Fruit fly (Drosophila melanogaster) whole organism, embryonic: ENCODE data around the gene CG5781.

Source experiments
- Awh ChIP-seq: fragments of 200-800 bp; sonication (Bioruptor generic); IDR thresholded peaks from 2 replicates; pipeline ENCODE4, ENCODE4 v1.3.6; 2022; ENCODE audit warnings: missing biosample characterization, missing genetic modification characterization
- CG10431 ChIP-seq: fragments of 200-800 bp; sonication (Bioruptor generic); optimal IDR thresholded peaks from 3 replicates; lab custom pipeline; 2018; ENCODE audit warnings: missing biosample characterization, mild to moderate bottlenecking, missing genetic modification characterization
- CG11093 ChIP-seq: fragments of 200-800 bp; sonication (Bioruptor generic); IDR thresholded peaks from 3 replicates; pipeline ENCODE4 v1.3.6; 2022; ENCODE audit warnings: missing biosample characterization, missing genetic modification characterization
- CG11723 ChIP-seq: fragments of 200-800 bp; sonication (Bioruptor generic); optimal IDR thresholded peaks from 2 replicates; lab custom pipeline; 2017; ENCODE audit warnings: missing biosample characterization, mild to moderate bottlenecking, missing genetic modification characterization
- CG12219 ChIP-seq: fragments of 200-800 bp; sonication (Bioruptor generic); optimal IDR thresholded peaks from 3 replicates; lab custom pipeline; 2018; ENCODE audit warnings: missing biosample characterization, mild to moderate bottlenecking, missing genetic modification characterization
- CG12744 ChIP-seq: fragments of 200-800 bp; sonication (Bioruptor generic); optimal IDR thresholded peaks from 2 replicates; lab custom pipeline; 2016; ENCODE audit warnings: missing biosample characterization, missing genetic modification characterization
- CG13287 ChIP-seq: fragments of 200-800 bp; sonication (Bioruptor generic); IDR thresholded peaks from 2 replicates; pipeline ENCODE4 v1.3.6; 2022; ENCODE audit warnings: missing biosample characterization, missing genetic modification characterization; ENCODE audit not compliant: partially characterized antibody
- CG17361 ChIP-seq: fragments of 200-800 bp; sonication (Bioruptor generic); IDR thresholded peaks from 3 replicates; pipeline ENCODE4 v1.3.6; 2022; ENCODE audit warnings: missing biosample characterization, missing genetic modification characterization
- CG17829 ChIP-seq: fragments of 200-800 bp; optimal IDR thresholded peaks from 2 replicates; lab custom pipeline; 2019; ENCODE audit warnings: missing biosample characterization, mild to moderate bottlenecking, missing genetic modification characterization, moderate library complexity
- CG3281 ChIP-seq: fragments of 200-800 bp; sonication (Bioruptor generic); optimal IDR thresholded peaks from 3 replicates; lab custom pipeline; 2017; ENCODE audit warnings: missing biosample characterization, mild to moderate bottlenecking, missing genetic modification characterization
- CG4707 ChIP-seq: fragments of 200-800 bp; sonication (Bioruptor generic); optimal IDR thresholded peaks from 2 replicates; lab custom pipeline; 2018; ENCODE audit warnings: missing biosample characterization, mild to moderate bottlenecking, missing genetic modification characterization, moderate library complexity
- CG5180 ChIP-seq: fragments of 200-800 bp; sonication (Bioruptor generic); optimal IDR thresholded peaks from 3 replicates; lab custom pipeline; 2017; ENCODE audit warnings: missing biosample characterization, missing genetic modification characterization, mild to moderate bottlenecking, moderate library complexity, missing genetic modification reagents
- CG6654 ChIP-seq: fragments of 200-800 bp; sonication (Bioruptor generic); optimal IDR thresholded peaks from 2 replicates; lab custom pipeline; 2017; ENCODE audit warnings: missing biosample characterization, mild to moderate bottlenecking, missing genetic modification characterization
- CG6689 ChIP-seq: fragments of 200-800 bp; sonication (Bioruptor generic); IDR thresholded peaks from 2 replicates; pipeline ENCODE4 v1.3.6; 2022; ENCODE audit warnings: missing biosample characterization, missing genetic modification characterization
- CG7839 ChIP-seq: fragments of 200-800 bp; sonication (Bioruptor generic); optimal IDR thresholded peaks from 3 replicates; lab custom pipeline; 2018; ENCODE audit warnings: missing biosample characterization, mild to moderate bottlenecking, missing genetic modification characterization, moderate library complexity
- CG8089 ChIP-seq: fragments of 200-800 bp; sonication (Bioruptor generic); optimal IDR thresholded peaks from 3 replicates; lab custom pipeline; 2016; ENCODE audit warnings: missing biosample characterization, missing genetic modification characterization
- Doc2 ChIP-seq: fragments of 200-800 bp; sonication (Bioruptor generic); IDR thresholded peaks from 2 replicates; pipeline ENCODE4 v1.3.6; 2022; ENCODE audit warnings: missing biosample characterization, missing genetic modification characterization
- GATAe ChIP-seq: fragments of 200-800 bp; sonication (Bioruptor generic); conservative IDR thresholded peaks from 2 replicates; pipeline ENCODE4 v1.3.6; 2022; ENCODE audit warnings: missing biosample characterization, missing genetic modification characterization
- Gsc ChIP-seq: fragments of 200-800 bp; sonication (Bioruptor generic); IDR thresholded peaks from 2 replicates; pipeline ENCODE4 v1.3.6; 2022; ENCODE audit warnings: missing biosample characterization, missing genetic modification characterization
- H15 ChIP-seq: fragments of 200-800 bp; sonication (Bioruptor generic); IDR thresholded peaks from 3 replicates; pipeline ENCODE4 v1.3.6; 2022; ENCODE audit warnings: missing biosample characterization, missing genetic modification characterization
- H2.0 ChIP-seq: fragments of 200-800 bp; sonication (Bioruptor generic); IDR thresholded peaks from 2 replicates; pipeline ENCODE4 v1.3.6; 2022; ENCODE audit warnings: missing biosample characterization, missing genetic modification characterization
- HmgD ChIP-seq: fragments of 200-800 bp; sonication (Bioruptor generic); optimal IDR thresholded peaks from 3 replicates; lab custom pipeline; 2016; ENCODE audit warnings: missing biosample characterization, missing genetic modification characterization
- Hmx ChIP-seq: fragments of 200-800 bp; sonication (Bioruptor generic); optimal IDR thresholded peaks from 2 replicates; lab custom pipeline; 2016; ENCODE audit warnings: missing biosample characterization, missing genetic modification characterization
- MESR4 ChIP-seq: fragments of 200-800 bp; sonication (Bioruptor generic); optimal IDR thresholded peaks from 2 replicates; lab custom pipeline; 2018; ENCODE audit warnings: missing biosample characterization, mild to moderate bottlenecking, missing genetic modification characterization, moderate library complexity
- NfI ChIP-seq: fragments of 200-800 bp; sonication (Bioruptor generic); optimal IDR thresholded peaks from 3 replicates; lab custom pipeline; 2018; ENCODE audit warnings: missing biosample characterization, mild to moderate bottlenecking, missing genetic modification characterization, moderate library complexity
- Side ChIP-seq: fragments of 200-800 bp; sonication (Bioruptor generic); optimal IDR thresholded peaks from 2 replicates; lab custom pipeline; 2016; ENCODE audit warnings: missing biosample characterization, missing genetic modification characterization
- Sox102F ChIP-seq: fragments of 200-800 bp; sonication (Bioruptor generic); optimal IDR thresholded peaks from 2 replicates; lab custom pipeline; 2018; ENCODE audit warnings: missing biosample characterization, mild to moderate bottlenecking, missing genetic modification characterization, moderate library complexity
- Ssrp ChIP-seq: fragments of 200-800 bp; sonication (Bioruptor generic); optimal IDR thresholded peaks from 2 replicates; lab custom pipeline; 2018; ENCODE audit warnings: missing biosample characterization, mild to moderate bottlenecking, missing genetic modification characterization, moderate library complexity
- Vsx1 ChIP-seq: fragments of 200-800 bp; sonication (Bioruptor generic); optimal IDR thresholded peaks from 2 replicates; lab custom pipeline; 2017; ENCODE audit warnings: missing biosample characterization, mild to moderate bottlenecking, missing genetic modification characterization, missing genetic modification reagents
- Xrp1 ChIP-seq: fragments of 200-800 bp; sonication (Bioruptor generic); IDR thresholded peaks from 2 replicates; pipeline ENCODE4 v1.3.6; 2022; ENCODE audit warnings: missing biosample characterization, missing genetic modification characterization
- ab ChIP-seq: fragments of 200-800 bp; sonication (Bioruptor generic); optimal IDR thresholded peaks from 2 replicates; lab custom pipeline; 2016; ENCODE audit warnings: missing biosample characterization, missing genetic modification characterization
- abd-A ChIP-seq: fragments of 200-800 bp; sonication (Bioruptor generic); optimal IDR thresholded peaks from 3 replicates; lab custom pipeline; 2019; ENCODE audit warnings: missing biosample characterization, mild to moderate bottlenecking, missing genetic modification characterization, moderate library complexity
- al ChIP-seq: fragments of 200-800 bp; sonication (Bioruptor generic); IDR thresholded peaks from 2 replicates; pipeline ENCODE4 v1.3.6; 2022; ENCODE audit warnings: missing biosample characterization, missing genetic modification characterization
- cas ChIP-seq: fragments of 200-800 bp; sonication (Bioruptor generic); IDR thresholded peaks from 2 replicates; pipeline ENCODE4 v1.3.6; 2022; ENCODE audit warnings: missing biosample characterization, missing genetic modification characterization
- disco-r ChIP-seq: fragments of 200-800 bp; sonication (Bioruptor generic); optimal IDR thresholded peaks from 2 replicates; lab custom pipeline; 2016; ENCODE audit warnings: missing biosample characterization, missing genetic modification characterization
- eyg ChIP-seq: fragments of 200-800 bp; sonication (Bioruptor generic); optimal IDR thresholded peaks from 3 replicates; lab custom pipeline; 2016; ENCODE audit warnings: missing biosample characterization, missing genetic modification characterization
- fd3F ChIP-seq: fragments of 200-800 bp; sonication (Bioruptor generic); optimal IDR thresholded peaks from 2 replicates; lab custom pipeline; 2018; ENCODE audit warnings: missing biosample characterization, mild to moderate bottlenecking, missing genetic modification characterization, moderate library complexity
- grn ChIP-seq: fragments of 200-800 bp; sonication (Bioruptor generic); optimal IDR thresholded peaks from 3 replicates; lab custom pipeline; 2017; ENCODE audit warnings: missing biosample characterization, missing genetic modification characterization
- ham ChIP-seq: fragments of 200-800 bp; sonication (Bioruptor generic); IDR thresholded peaks from 2 replicates; pipeline ENCODE4 v1.3.6; 2022; ENCODE audit warnings: missing biosample characterization, missing genetic modification characterization
- hkb ChIP-seq, 2 experiments: fragments of 200-800 bp in 1 of 2; fragments of >200 bp in 1 of 2; sonication (Bioruptor generic) in 1 of 2; IDR thresholded peaks in 1 of 2; optimal IDR thresholded peaks in 1 of 2; 2 replicates each; pipeline versions ENCODE4 v1.3.6 to Lab custom; 2017 to 2022; ENCODE audit warnings: missing biosample characterization in 1 of 2, missing genetic modification characterization in 1 of 2
- klu ChIP-seq: fragments of 200-800 bp; sonication (Bioruptor generic); IDR thresholded peaks from 2 replicates; pipeline ENCODE4 v1.3.6; 2022; ENCODE audit warnings: missing biosample characterization, missing genetic modification characterization
- lola ChIP-seq, 3 experiments: fragments of >200 bp in 2 of 3; fragments of 200-800 bp in 1 of 3; sonication (Bioruptor generic) in 1 of 3; optimal IDR thresholded peaks; 2 replicates each; lab custom pipeline; 2017 to 2019; ENCODE audit warnings: missing biosample characterization in 3 of 3, missing genetic modification characterization in 3 of 3, mild to moderate bottlenecking in 1 of 3, moderate library complexity in 1 of 3
- luna ChIP-seq: fragments of 200-800 bp; sonication (Bioruptor generic); optimal IDR thresholded peaks from 2 replicates; lab custom pipeline; 2016; ENCODE audit warnings: missing biosample characterization, missing genetic modification characterization
- nerfin-2 ChIP-seq: fragments of 200-800 bp; sonication (Bioruptor generic); IDR thresholded peaks from 2 replicates; pipeline ENCODE4 v1.3.6; 2022; ENCODE audit warnings: missing biosample characterization, missing genetic modification characterization; ENCODE audit not compliant: partially characterized antibody
- pfk ChIP-seq: fragments of 200-800 bp; sonication (Bioruptor generic); optimal IDR thresholded peaks from 2 replicates; lab custom pipeline; 2018; ENCODE audit warnings: missing biosample characterization, mild to moderate bottlenecking, missing genetic modification characterization, moderate library complexity
- psq ChIP-seq: fragments of 200-800 bp; sonication (Bioruptor generic); optimal IDR thresholded peaks from 2 replicates; lab custom pipeline; 2017; ENCODE audit warnings: missing biosample characterization, missing genetic modification characterization
- ranshi ChIP-seq: fragments of 200-800 bp; sonication (Bioruptor generic); IDR thresholded peaks from 2 replicates; pipeline ENCODE4 v1.3.6; 2022; ENCODE audit warnings: missing biosample characterization, missing genetic modification characterization
- salm ChIP-seq: fragments of 200-800 bp; sonication (Bioruptor generic); optimal IDR thresholded peaks from 2 replicates; lab custom pipeline; 2018; ENCODE audit warnings: missing biosample characterization, mild to moderate bottlenecking, missing genetic modification characterization
- schlank ChIP-seq: fragments of 200-800 bp; sonication (Bioruptor generic); optimal IDR thresholded peaks from 2 replicates; lab custom pipeline; 2018; ENCODE audit warnings: missing biosample characterization, mild to moderate bottlenecking, missing genetic modification characterization
- zf30C ChIP-seq: fragments of 200-800 bp; sonication (Bioruptor generic); optimal IDR thresholded peaks from 3 replicates; lab custom pipeline; 2018; ENCODE audit warnings: missing biosample characterization, mild to moderate bottlenecking, missing genetic modification characterization

CG5781 gene

DNA sequence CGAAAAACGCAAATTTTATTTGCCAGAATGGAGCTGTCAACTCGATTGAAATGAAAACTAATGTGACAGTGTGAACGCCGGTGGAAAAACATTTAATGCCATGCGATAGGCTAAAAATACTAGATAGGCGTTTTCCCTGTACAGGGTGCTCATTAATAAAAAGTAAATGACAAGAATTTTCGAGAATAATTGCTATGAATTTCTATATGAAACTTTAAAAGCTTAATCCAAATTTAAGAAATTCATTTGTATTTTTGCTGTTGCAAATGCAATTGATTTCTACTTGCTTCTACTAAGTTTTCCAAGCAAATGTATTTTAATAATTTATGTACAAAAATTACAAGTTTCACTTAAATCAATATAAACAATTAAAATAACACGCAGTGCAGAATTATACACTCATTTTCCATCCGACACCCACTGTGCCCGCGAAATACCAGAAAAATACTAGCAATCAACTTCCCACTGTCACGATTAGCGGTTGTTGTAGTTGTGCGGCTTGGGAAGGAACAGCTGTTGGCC is 24.7 kb upstream of the CG5781 start, which contains the start of gene Pih1D1 (continued):
- peak; percentile 91 for TF ChIP-seq CG12744 (GFP tag; lab: Kevin White, UChicago)
- TF ChIP-seq CG11723: peak; percentile 87
- peak; percentile 91 for TF ChIP-seq CG4707 (GFP tag; lab: Kevin White, UChicago)
- TF ChIP-seq CG12219 (GFP tag; lab: Kevin White, UChicago): peak; percentile 83
- TF ChIP-seq H2.0 (GFP tag; lab: Robert Waterston, UW): peak; percentile 92
- peak; percentile 87 for TF ChIP-seq Gsc (GFP tag; lab: Robert Waterston, UW)
- TF ChIP-seq CG8089: peak; percentile 92
- TF ChIP-seq psq (GFP tag; lab: Kevin White, UChicago): peak; percentile 77
- peak; percentile 77 for TF ChIP-seq CG5180 (GFP tag; lab: Kevin White, UChicago)
- peak; percentile 67 for TF ChIP-seq schlank (tag; lab: Kevin White, UChicago)
- TF ChIP-seq luna (GFP tag; lab: Kevin White, UChicago): peak; percentile 71
- peak; percentile 82 for TF ChIP-seq Doc2 (GFP tag; lab: Robert Waterston, UW)
- peak; percentile 86 for TF ChIP-seq Side (GFP tag; lab: Kevin White, UChicago)
- TF ChIP-seq CG10431 (GFP tag; lab: Kevin White, UChicago): no peak
- TF ChIP-seq nerfin-2 (GFP tag; lab: Robert Waterston, UW): 0 out of 2 replicates have a peak, but pooled peaks have one; percentile 11
- no peak for TF ChIP-seq pfk (GFP tag; lab: Kevin White, UChicago)
- TF ChIP-seq NfI (GFP tag; lab: Kevin White, UChicago): peak; percentile 94
- TF ChIP-seq eyg (GFP tag; lab: Kevin White, UChicago): peak; percentile 62
- peak; percentile 80 for TF ChIP-seq cas (GFP tag; lab: Robert Waterston, UW)
- TF ChIP-seq Ssrp (tag; lab: Kevin White, UChicago): peak; percentile 96
- TF ChIP-seq fd3F (GFP tag; lab: Kevin White, UChicago): peak; percentile 92
- peak; percentile 97 for TF ChIP-seq al (GFP tag; lab: Robert Waterston, UW)
- peak; percentile 75 for TF ChIP-seq disco-r (GFP tag; lab: Kevin White, UChicago)
- TF ChIP-seq CG6654: peak; percentile 90
- peak; percentile 97 for TF ChIP-seq klu
- TF ChIP-seq Vsx1 (GFP tag; lab: Kevin White, UChicago): no peak
- no peak for TF ChIP-seq grn (GFP tag; lab: Kevin White, UChicago)
- TF ChIP-seq zf30C: no peak
- peak; percentile 90 for TF ChIP-seq Awh (GFP tag; lab: Robert Waterston, UW)
- TF ChIP-seq MESR4 (GFP tag; lab: Kevin White, UChicago): no peak
- TF ChIP-seq ab (GFP tag; lab: Kevin White, UChicago): peak; percentile 49
- peak; percentile 95 for TF ChIP-seq Sox102F (GFP tag; lab: Kevin White, UChicago)
- peak; percentile 97 for TF ChIP-seq Xrp1 (GFP tag; lab: Robert Waterston, UW)
- no peak for TF ChIP-seq CG13287 (GFP tag; lab: Robert Waterston, UW)
- TF ChIP-seq H15 (GFP tag; lab: Robert Waterston, UW): peak; percentile 94
- TF ChIP-seq CG3281 (GFP tag; lab: Kevin White, UChicago): peak; percentile 96
- TF ChIP-seq CG7839 (tag; lab: Kevin White, UChicago): peak; percentile 97
- TF ChIP-seq CG11093 (GFP tag; lab: Robert Waterston, UW): peak; percentile 95
- TF ChIP-seq salm (tag; lab: Kevin White, UChicago): peak; percentile 62
- peak; percentile 90 for TF ChIP-seq ham (GFP tag; lab: Robert Waterston, UW)
- TF ChIP-seq GATAe (GFP tag; lab: Robert Waterston, UW): peak; percentile 90
- TF ChIP-seq CG17361: peak; percentile 99
- TF ChIP-seq Hmx: peak; percentile 91
- TF ChIP-seq hkb (optimal IDR thresholded peaks at IDR 0.05; lab: Kevin White, UChicago): no peak
- peak; percentile 95 for TF ChIP-seq hkb (GFP tag; IDR thresholded peaks at IDR 0.05; lab: Robert Waterston, UW)
- TF ChIP-seq ranshi (GFP tag; lab: Robert Waterston, UW): peak; percentile 95
- TF ChIP-seq HmgD (GFP tag; lab: Kevin White, UChicago): peak; percentile 79
- TF ChIP-seq abd-A: no peak
- TF ChIP-seq CG17829 (tag; lab: Kevin White, UChicago): peak; percentile 96
- TF ChIP-seq lola (GFP tag; optimal IDR thresholded peaks at IDR 0.05; lab: Kevin White, UChicago): peak in 1 of 3 experiments; percentile 96
- TF ChIP-seq CG6689: peak; percentile 97
